Worm (Caenorhabditis elegans): Measurements from ENCODE around the gene C44H9.5.

Gene C44H9.5

DNA sequence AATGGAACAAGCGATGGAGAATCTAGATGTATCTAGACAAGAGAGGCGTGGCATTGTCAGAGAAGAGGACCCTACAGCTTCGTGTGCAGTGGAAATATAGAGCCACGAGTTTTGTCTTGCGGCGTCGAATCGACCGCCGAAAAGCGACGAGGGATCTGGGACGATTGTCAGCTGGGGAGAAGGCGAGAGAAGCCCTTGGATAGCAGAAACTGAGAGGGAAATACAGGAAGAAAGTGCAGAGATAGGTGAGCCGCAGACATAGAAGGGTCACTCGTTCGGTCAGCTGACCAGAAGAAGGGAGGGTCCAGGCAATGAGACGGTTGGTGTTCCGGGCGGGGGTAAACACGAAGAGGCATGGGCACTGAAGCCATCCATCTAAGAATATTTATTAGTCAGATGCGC lies 35.2 kb downstream of the C44H9.5 start (continued):
- TF ChIP-seq ZK185.1 (tag; optimal IDR thresholded peaks at IDR 0.05; ENCODE audit: poor library complexity, severe bottlenecking) (peak; percentile 36), K12H6.12 (tag; optimal IDR thresholded peaks at IDR 0.05) (peak; percentile 93), ceh-40 (GFP tag; IDR thresholded peaks at IDR 0.05) (no peak), Y56A3A.18 (GFP tag; IDR thresholded peaks at IDR 0.05) (no peak), hlh-26 (GFP tag; conservative IDR thresholded peaks at IDR 0.05) (no peak), lin-26 (GFP tag; IDR thresholded peaks at IDR 0.05) (no peak), zim-3 (tag; optimal IDR thresholded peaks at IDR 0.05) (no peak), B0336.3 (GFP tag; IDR thresholded peaks at IDR 0.05) (peak; percentile 33; the same call in 1 of the 2 replicates), lin-35 (GFP tag; optimal IDR thresholded peaks at IDR 0.05) (peak in 1 of 3 experiments; percentile 47), hsf-1 (GFP tag; IDR thresholded peaks at IDR 0.05) (no peak), lin-54 (GFP tag; optimal IDR thresholded peaks at IDR 0.05) (peak; percentile 4), hmg-1.2 (GFP tag; IDR thresholded peaks at IDR 0.05) (peak; percentile 73; the same call in 1 of the 2 replicates), attf-6 (GFP tag; IDR thresholded peaks at IDR 0.05) (no peak), snpc-3.4 (tag; optimal IDR thresholded peaks at IDR 0.05) (no peak), K11D2.4 (GFP tag; IDR thresholded peaks at IDR 0.05) (peak; percentile 58), F55B11.4 (tag; optimal IDR thresholded peaks at IDR 0.05; ENCODE audit: borderline replicate concordance, insufficient read depth) (no peak), ztf-18 (tag; optimal IDR thresholded peaks at IDR 0.05) (peak; percentile 10), C17E4.6 (GFP tag; IDR thresholded peaks at IDR 0.05) (no peak), unc-130 (GFP tag; optimal IDR thresholded peaks at IDR 0.05) (no peak), T26A5.8 (tag; optimal IDR thresholded peaks at IDR 0.05) (no peak), tbp1 (GFP tag; optimal IDR thresholded peaks at IDR 0.05) (no peak), somi-1 (GFP tag; optimal IDR thresholded peaks at IDR 0.05) (peak; percentile 60), egl-44 (GFP tag; IDR thresholded peaks at IDR 0.05) (0 out of 2 replicates have a peak, but pooled peaks have one; percentile 58), nfya-2 (GFP tag; IDR thresholded peaks at IDR 0.05) (no peak), mes-4 (tag; optimal IDR thresholded peaks at IDR 0.05) (no peak), B0261.1 (tag; optimal IDR thresholded peaks at IDR 0.05) (no peak), F37B4.10 (GFP tag; IDR thresholded peaks at IDR 0.05) (no peak), ceh-27 (GFP tag; optimal IDR thresholded peaks at IDR 0.05) (peak; percentile 59), Y53G8AR.9 (GFP tag; conservative IDR thresholded peaks at IDR 0.05) (no peak), snpc-4 (GFP tag; optimal IDR thresholded peaks at IDR 0.05) (no peak), snpc-4 (tag; optimal IDR thresholded peaks at IDR 0.05) (peak in 3 of 4 experiments; percentile 10 to 35 (median 16)), nhr-27 (tag; optimal IDR thresholded peaks at IDR 0.05) (no peak), B0035.1 (tag; optimal IDR thresholded peaks at IDR 0.05) (no peak)

DNA sequence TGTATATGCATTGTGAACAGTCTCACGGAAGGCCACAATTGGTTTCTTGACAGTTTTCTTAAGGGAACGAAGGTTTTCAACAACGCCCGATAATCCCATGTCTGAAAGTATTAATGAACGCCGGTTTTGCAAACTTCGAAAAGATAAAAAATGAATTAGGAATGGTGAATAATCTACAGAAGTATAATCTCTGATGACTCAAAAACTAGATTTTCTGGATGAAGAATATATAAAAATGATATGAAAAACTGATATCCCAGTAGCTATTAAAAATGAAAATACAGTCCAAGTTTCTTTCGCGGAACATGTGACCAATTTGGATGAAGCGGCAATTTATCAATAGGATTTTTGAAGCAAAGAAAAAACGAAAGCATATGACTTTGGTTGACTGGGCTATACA lies 35.6 kb downstream of the C44H9.5 start, which contains the start of gene ZC443.3:
Gene ZC443.3 (minus strand): TSS at position 101 of the 400 bp plus-strand sequence.
- TF ChIP-seq nhr-27 (tag; optimal IDR thresholded peaks at IDR 0.05) (no peak), ceh-27 (GFP tag; optimal IDR thresholded peaks at IDR 0.05) (no peak), F22D6.2 (tag; optimal IDR thresholded peaks at IDR 0.05) (no peak), ztf-26 (tag; optimal IDR thresholded peaks at IDR 0.05) (no peak), F10E7.11 (tag; optimal IDR thresholded peaks at IDR 0.05) (no peak), F39B2.1 (GFP tag; IDR thresholded peaks at IDR 0.05) (no peak), Y67H2A.10 (GFP tag; conservative IDR thresholded peaks at IDR 0.05) (no peak), snpc-1.1 (tag; optimal IDR thresholded peaks at IDR 0.05; ENCODE audit: insufficient read depth) (no peak), unc-130 (GFP tag; optimal IDR thresholded peaks at IDR 0.05) (no peak)

Data from whole organism, young adult.